Fruit fly (Drosophila melanogaster) whole organism: Measurements from ENCODE around the gene CG17801.

ENCODE experiments used
- CG8478 ChIP-seq: fragments of >200 bp; optimal IDR thresholded peaks from 2 replicates; lab custom pipeline; 2018; ENCODE audit warnings: inconsistent platforms
- Dll ChIP-seq: fragments of >200 bp; optimal IDR thresholded peaks from 2 replicates; lab custom pipeline; 2017
- pan ChIP-seq: fragments of >200 bp; optimal IDR thresholded peaks from 2 replicates; lab custom pipeline; 2017
- psq ChIP-seq: fragments of >200 bp; optimal IDR thresholded peaks from 2 replicates; lab custom pipeline; 2017
- usp ChIP-seq: fragments of >200 bp; optimal IDR thresholded peaks from 2 replicates; lab custom pipeline; 2017; ENCODE audit warnings: missing biosample characterization, missing genetic modification characterization, mixed read lengths

DNA sequence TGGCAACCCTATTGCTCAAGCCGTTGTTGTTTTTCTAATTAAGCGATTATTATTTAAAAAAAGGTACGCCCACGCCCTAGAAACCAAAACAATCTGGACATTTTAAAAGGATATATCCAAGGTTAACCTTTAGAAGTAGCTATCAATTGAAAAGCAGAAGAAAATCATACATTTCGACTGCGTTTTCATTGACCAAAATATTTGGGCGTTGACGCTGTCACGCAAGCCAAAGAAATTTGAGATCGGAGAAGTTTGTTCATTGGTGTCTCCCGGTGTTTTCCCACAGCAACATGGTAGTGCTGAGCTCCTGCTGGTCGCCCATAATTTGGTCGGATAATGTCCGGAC lies 11.8 kb downstream of the CG17801 start, which contains the start of gene pasi1:
- TF ChIP-seq pan (lab: Kevin White, UChicago) (no peak), CG8478 (lab: Kevin White, UChicago) (no peak), Dll (no peak), psq (lab: Kevin White, UChicago) (no peak), usp (GFP tag; lab: Kevin White, UChicago) (no peak)
